Worm (Caenorhabditis elegans) whole organism, midembryonic: ENCODE results near the gene cdh-12.

Source experiments
- flt-1 ChIP-seq: fragments of 200-800 bp; sonication (Bioruptor generic); IDR thresholded peaks from 2 replicates; pipeline ENCODE4 v1.3.6; 2022; ENCODE audit warnings: missing genetic modification characterization, missing compliant biosample characterization
- klf-2 ChIP-seq: fragments of 200-800 bp; sonication (Bioruptor generic); conservative IDR thresholded peaks from 2 replicates; pipeline ENCODE4 v1.3.6; 2022; ENCODE audit warnings: missing genetic modification reagents, missing genetic modification characterization, missing compliant biosample characterization
- med-1 ChIP-seq: sonication (generic microtip); optimal IDR thresholded peaks from 2 replicates; lab custom pipeline; 2017; ENCODE audit warnings: missing genetic modification characterization, mild to moderate bottlenecking, missing compliant biosample characterization, antibody characterized with exemption, missing genetic modification reagents; ENCODE audit not compliant: insufficient read depth
- ztf-23 ChIP-seq: fragments of 200-800 bp; sonication (Bioruptor generic); IDR thresholded peaks from 2 replicates; pipeline ENCODE4 v1.3.6; 2022; ENCODE audit warnings: missing genetic modification reagents, missing genetic modification characterization, missing compliant biosample characterization

- TF ChIP-seq ztf-23 (GFP tag; lab: Robert Waterston, UW) (no peak), flt-1 (no peak), klf-2 (GFP tag; lab: Robert Waterston, UW) (no peak), med-1 (GFP tag; lab: Kevin White, UChicago) (no peak)
Observed at ce11 chrIII:1193326-1193862, 41.5 kb downstream of the cdh-12 start, which contains the start of gene Y119D3B.14.
